Worm (Caenorhabditis elegans) whole organism, late embryonic: ENCODE data around the gene F26F12.8.

ENCODE experiments used
- K02D7.2 ChIP-seq: sonication (generic microtip); optimal IDR thresholded peaks from 2 replicates; lab custom pipeline; 2017; ENCODE audit warnings: mild to moderate bottlenecking, missing genetic modification characterization, missing compliant biosample characterization
- K09A11.1 ChIP-seq: sonication (generic microtip); optimal IDR thresholded peaks from 2 replicates; lab custom pipeline; 2017; ENCODE audit warnings: antibody characterized with exemption, mild to moderate bottlenecking, missing genetic modification characterization, missing compliant biosample characterization; ENCODE audit not compliant: insufficient read depth
- T23F11.4 ChIP-seq: fragments of 200-800 bp; sonication (Bioruptor generic); optimal IDR thresholded peaks from 2 replicates; lab custom pipeline; 2018; ENCODE audit warnings: mild to moderate bottlenecking, missing genetic modification characterization, missing compliant biosample characterization
- ahr-1 ChIP-seq: sonication (generic microtip); optimal IDR thresholded peaks from 2 replicates; lab custom pipeline; 2016; ENCODE audit warnings: missing genetic modification characterization, missing compliant biosample characterization
- ceh-14 ChIP-seq: sonication (generic microtip); optimal IDR thresholded peaks from 2 replicates; lab custom pipeline; 2016; ENCODE audit warnings: missing genotype, missing genetic modification characterization, missing compliant biosample characterization
- ceh-18 ChIP-seq: sonication (generic microtip); optimal IDR thresholded peaks from 2 replicates; lab custom pipeline; 2016; ENCODE audit warnings: missing genetic modification characterization, missing compliant biosample characterization
- ceh-2 ChIP-seq: sonication (generic microtip); optimal IDR thresholded peaks from 2 replicates; lab custom pipeline; 2016; ENCODE audit warnings: missing genotype, missing genetic modification characterization, missing compliant biosample characterization
- ceh-22 ChIP-seq: sonication (generic microtip); optimal IDR thresholded peaks from 2 replicates; lab custom pipeline; 2017; ENCODE audit warnings: missing biosample characterization, missing genetic modification characterization
- ceh-45 ChIP-seq: fragments of 200-800 bp; sonication (Bioruptor generic); IDR thresholded peaks from 2 replicates; pipeline ENCODE4 v1.3.6; 2022; ENCODE audit warnings: missing genetic modification reagents, missing genetic modification characterization, missing compliant biosample characterization
- che-1 ChIP-seq: sonication (generic microtip); optimal IDR thresholded peaks from 2 replicates; lab custom pipeline; 2016; ENCODE audit warnings: mild to moderate bottlenecking, missing genetic modification characterization, missing compliant biosample characterization
- dve-1 ChIP-seq: sonication (generic microtip); optimal IDR thresholded peaks from 2 replicates; lab custom pipeline; 2017; ENCODE audit warnings: antibody characterized with exemption, mild to moderate bottlenecking, missing genetic modification characterization, missing compliant biosample characterization
- elt-2 ChIP-seq: sonication (generic microtip); optimal IDR thresholded peaks from 2 replicates; lab custom pipeline; 2016; ENCODE audit warnings: missing genetic modification reagents, missing genetic modification characterization, missing compliant biosample characterization
- ets-4 ChIP-seq: sonication (generic microtip); optimal IDR thresholded peaks from 2 replicates; lab custom pipeline; 2016; ENCODE audit warnings: missing genetic modification characterization, missing compliant biosample characterization
- eyg-1 ChIP-seq: sonication (generic microtip); optimal IDR thresholded peaks from 2 replicates; lab custom pipeline; 2016; ENCODE audit warnings: missing genotype, missing genetic modification characterization, missing compliant biosample characterization
- fkh-10 ChIP-seq: fragments of 150-350 bp; optimal IDR thresholded peaks from 2 replicates; lab custom pipeline; 2014; ENCODE audit warnings: missing biosample characterization, missing genetic modification reagents, missing genetic modification characterization
- hlh-13 ChIP-seq: fragments of 200-800 bp; sonication (Bioruptor generic); optimal IDR thresholded peaks from 2 replicates; lab custom pipeline; 2018; ENCODE audit warnings: mild to moderate bottlenecking, missing genetic modification characterization, missing compliant biosample characterization
- hlh-30 ChIP-seq: sonication (generic microtip); optimal IDR thresholded peaks from 2 replicates; lab custom pipeline; 2017; ENCODE audit warnings: antibody characterized with exemption, missing genetic modification characterization, missing compliant biosample characterization; ENCODE audit not compliant: insufficient read depth
- hlh-6 ChIP-seq: sonication (generic microtip); optimal IDR thresholded peaks from 2 replicates; lab custom pipeline; 2016; ENCODE audit warnings: missing genotype, missing genetic modification characterization, missing compliant biosample characterization
- madf-2 ChIP-seq: sonication (generic microtip); optimal IDR thresholded peaks from 2 replicates; lab custom pipeline; 2017; ENCODE audit warnings: missing genetic modification characterization, missing compliant biosample characterization
- mec-3 ChIP-seq: sonication (generic microtip); optimal IDR thresholded peaks from 2 replicates; lab custom pipeline; 2016; ENCODE audit warnings: borderline replicate concordance, missing genetic modification characterization, missing compliant biosample characterization
- nhr-232 ChIP-seq: sonication (generic microtip); optimal IDR thresholded peaks from 2 replicates; lab custom pipeline; 2016; ENCODE audit warnings: missing genetic modification characterization, missing compliant biosample characterization
- npax-4 ChIP-seq: sonication (generic microtip); optimal IDR thresholded peaks from 2 replicates; lab custom pipeline; 2016; ENCODE audit warnings: missing genetic modification characterization, missing compliant biosample characterization
- pax-1 ChIP-seq: fragments of 150-350 bp; optimal IDR thresholded peaks from 2 replicates; lab custom pipeline; 2014; ENCODE audit warnings: missing biosample characterization, missing genetic modification characterization
- pha-2 ChIP-seq: sonication (generic microtip); optimal IDR thresholded peaks from 2 replicates; lab custom pipeline; 2017; ENCODE audit warnings: mild to moderate bottlenecking, missing genetic modification characterization, missing compliant biosample characterization
- pha-4 ChIP-seq: fragments of 150-350 bp; optimal IDR thresholded peaks from 2 replicates; lab custom pipeline; 2018; ENCODE audit warnings: missing biosample characterization, missing genetic modification reagents, missing genetic modification characterization
- pros-1 ChIP-seq: fragments of 150-350 bp; optimal IDR thresholded peaks from 2 replicates; lab custom pipeline; 2014; ENCODE audit warnings: missing biosample characterization, missing genetic modification reagents, missing genetic modification characterization
- ref-2 ChIP-seq: sonication (generic microtip); optimal IDR thresholded peaks from 2 replicates; lab custom pipeline; 2016; ENCODE audit warnings: missing genetic modification characterization, missing compliant biosample characterization
- sdc-2 ChIP-seq: sonication (generic microtip); optimal IDR thresholded peaks from 2 replicates; lab custom pipeline; 2016; ENCODE audit warnings: missing genotype, missing genetic modification characterization, missing compliant biosample characterization
- sox-4 ChIP-seq: sonication (generic microtip); optimal IDR thresholded peaks from 2 replicates; lab custom pipeline; 2017; ENCODE audit warnings: mild to moderate bottlenecking, missing genetic modification characterization, inconsistent platforms, missing compliant biosample characterization
- tbx-7 ChIP-seq: sonication (generic microtip); optimal IDR thresholded peaks from 2 replicates; lab custom pipeline; 2016; ENCODE audit warnings: missing genotype, missing genetic modification characterization, missing compliant biosample characterization
- unc-42 ChIP-seq: sonication (generic microtip); optimal IDR thresholded peaks from 2 replicates; lab custom pipeline; 2016; ENCODE audit warnings: missing genotype, missing genetic modification characterization, missing compliant biosample characterization
- ztf-16 ChIP-seq: sonication (generic microtip); optimal IDR thresholded peaks from 2 replicates; lab custom pipeline; 2017; ENCODE audit warnings: missing genetic modification characterization, missing compliant biosample characterization

F26F12.8 gene

DNA sequence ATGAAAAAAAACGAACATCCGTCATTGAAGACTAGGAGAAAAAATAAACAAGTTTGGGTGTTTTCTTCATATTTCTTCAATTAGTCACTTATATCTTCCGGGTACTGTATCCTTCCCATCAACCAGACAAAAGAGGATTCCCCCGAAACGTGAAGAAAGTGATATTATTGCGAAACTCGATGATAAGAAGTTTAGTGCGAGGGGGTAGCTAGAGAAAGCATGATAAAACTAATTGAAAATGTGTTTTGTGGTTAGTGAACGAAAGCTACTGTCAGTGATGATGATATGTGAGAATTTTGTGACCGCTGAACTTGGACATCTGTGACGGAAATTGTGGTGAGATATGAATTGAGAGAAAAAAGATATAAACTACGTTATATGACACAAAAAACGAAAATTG lies 39.4 kb downstream of the F26F12.8 start:
- TF ChIP-seq npax-4 (tag; lab: Kevin White, UChicago) = no peak
- TF ChIP-seq pha-4 (tag; lab: Kevin White, UChicago) = no peak
- no peak for TF ChIP-seq ceh-22 (tag; lab: Kevin White, UChicago)
- TF ChIP-seq T23F11.4 (GFP tag; lab: Kevin White, UChicago) = no peak
- no peak for TF ChIP-seq ref-2
- TF ChIP-seq hlh-6 = no peak
- TF ChIP-seq pros-1 (tag; lab: Kevin White, UChicago) = no peak
- TF ChIP-seq hlh-30 (tag; lab: Kevin White, UChicago) = no peak
- no peak for TF ChIP-seq unc-42 (tag; lab: Kevin White, UChicago)
- no peak for TF ChIP-seq madf-2 (tag; lab: Kevin White, UChicago)
- no peak for TF ChIP-seq hlh-13 (GFP tag; lab: Kevin White, UChicago)
- no peak for TF ChIP-seq K02D7.2 (tag; lab: Kevin White, UChicago)

DNA sequence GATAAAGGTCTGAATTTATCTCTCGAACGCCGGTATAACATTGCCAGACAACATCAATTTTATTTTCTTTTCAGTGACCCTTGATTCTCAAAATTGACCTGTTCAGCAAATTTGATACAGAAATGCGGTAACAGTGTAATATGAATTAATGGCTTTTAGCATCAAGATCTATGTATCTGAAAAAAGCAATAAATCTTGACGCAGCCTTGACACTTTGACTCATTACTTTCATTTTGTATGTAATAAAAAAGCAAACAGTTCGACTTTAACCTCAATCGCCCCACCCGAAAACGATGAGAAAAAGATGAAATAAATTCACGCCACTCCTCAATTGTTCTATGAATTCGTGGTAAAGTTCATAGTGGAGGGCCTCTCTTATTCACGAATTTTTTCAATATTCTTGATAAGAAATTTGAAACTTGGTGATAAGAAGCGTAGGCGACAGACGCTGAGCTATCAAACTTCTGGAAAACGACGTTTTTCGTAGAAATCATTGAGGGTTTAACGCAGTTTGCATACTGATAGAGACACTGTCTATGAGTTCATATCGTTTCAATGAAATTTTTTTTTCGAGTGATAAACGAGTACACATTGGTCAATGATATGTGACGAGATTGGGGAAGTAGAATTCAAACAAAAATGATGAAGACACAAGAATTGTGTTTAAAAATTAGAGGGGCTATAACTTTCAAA lies 40.7 kb downstream of the F26F12.8 start:
- no peak for TF ChIP-seq pros-1 (tag; lab: Kevin White, UChicago)
- TF ChIP-seq elt-2 (tag; lab: Kevin White, UChicago) = peak; percentile 26

ce11 chrV:5820401-5820800 lies 41.9 kb downstream of the F26F12.8 start:
- no peak for TF ChIP-seq mec-3 (tag; lab: Kevin White, UChicago)
- TF ChIP-seq che-1 = no peak
- no peak for TF ChIP-seq eyg-1
- no peak for TF ChIP-seq ceh-45 (GFP tag; lab: Robert Waterston, UW)
- no peak for TF ChIP-seq K09A11.1
- TF ChIP-seq ceh-2 (tag; lab: Kevin White, UChicago) = no peak
- TF ChIP-seq madf-2 (tag; lab: Kevin White, UChicago) = no peak
- TF ChIP-seq pax-1 = no peak
- no peak for TF ChIP-seq dve-1 (tag; lab: Kevin White, UChicago)
- TF ChIP-seq pha-2 (tag; lab: Kevin White, UChicago) = no peak
- TF ChIP-seq tbx-7 (tag; lab: Kevin White, UChicago) = no peak
- TF ChIP-seq ahr-1 = no peak
- no peak for TF ChIP-seq sdc-2 (tag; lab: Kevin White, UChicago)

ce11 chrV:5819903-5820302 lies 42.4 kb downstream of the F26F12.8 start:
- TF ChIP-seq ahr-1 = no peak
- TF ChIP-seq ets-4 = no peak
- no peak for TF ChIP-seq sox-4 (tag; lab: Kevin White, UChicago)

- TF ChIP-seq pax-1 (no peak), elt-2 (tag; lab: Kevin White, UChicago) (no peak), ceh-14 (tag; lab: Kevin White, UChicago) (no peak), nhr-232 (tag; lab: Kevin White, UChicago) (no peak), ceh-18 (no peak), fkh-10 (GFP tag; lab: Kevin White, UChicago) (no peak), ztf-16 (no peak), sox-4 (tag; lab: Kevin White, UChicago) (no peak), che-1 (no peak)
These were observed 45.8 kb downstream of the F26F12.8 start for ce11 chrV:5816470-5817061.
